Worm (Caenorhabditis elegans) whole organism, L2 larva: ENCODE results near the gene Y55F3AM.5.

Experiments used
- C34F6.9 ChIP-seq: fragments of 150-350 bp; optimal IDR thresholded peaks from 2 replicates; lab custom pipeline; 2014; ENCODE audit warnings: missing biosample characterization, missing genetic modification characterization
- F13H6.1 ChIP-seq: sonication (generic microtip); optimal IDR thresholded peaks from 2 replicates; lab custom pipeline; 2016; ENCODE audit warnings: missing genetic modification characterization, missing compliant biosample characterization
- R02D3.7 ChIP-seq: fragments of 150-350 bp; optimal IDR thresholded peaks from 2 replicates; lab custom pipeline; 2014; ENCODE audit warnings: missing biosample characterization, missing genetic modification characterization
- Y55F3AM.14 ChIP-seq: fragments of 200-800 bp; sonication (Bioruptor generic); optimal IDR thresholded peaks from 2 replicates; lab custom pipeline; 2018; ENCODE audit warnings: mild to moderate bottlenecking, missing genetic modification characterization, missing compliant biosample characterization
- ZK546.5 ChIP-seq: sonication (generic microtip); optimal IDR thresholded peaks from 2 replicates; lab custom pipeline; 2017; ENCODE audit warnings: missing biosample characterization, missing genetic modification characterization
- aly-2 ChIP-seq: fragments of 150-350 bp; optimal IDR thresholded peaks from 2 replicates; lab custom pipeline; 2014; ENCODE audit warnings: missing biosample characterization, missing genetic modification characterization
- ama-1 ChIP-seq: fragments of 150-350 bp; optimal IDR thresholded peaks from 2 replicates; lab custom pipeline; 2018; ENCODE audit warnings: inconsistent platforms
- blmp-1 ChIP-seq: sonication (generic microtip); optimal IDR thresholded peaks from 2 replicates; lab custom pipeline; 2017; ENCODE audit warnings: missing genetic modification characterization, mild to moderate bottlenecking, missing compliant biosample characterization, antibody characterized with exemption, moderate library complexity; ENCODE audit not compliant: insufficient read depth
- ceh-16 ChIP-seq: fragments of 150-350 bp; optimal IDR thresholded peaks from 2 replicates; lab custom pipeline; 2014; ENCODE audit warnings: missing biosample characterization, missing genetic modification characterization
- ceh-82 ChIP-seq: fragments of 150-350 bp; optimal IDR thresholded peaks from 2 replicates; lab custom pipeline; 2014; ENCODE audit warnings: missing biosample characterization, missing genetic modification characterization
- crh-2 ChIP-seq: sonication (generic microtip); optimal IDR thresholded peaks from 2 replicates; lab custom pipeline; 2017; ENCODE audit warnings: missing biosample characterization, missing genetic modification characterization
- dmd-4 ChIP-seq: sonication (generic microtip); optimal IDR thresholded peaks from 2 replicates; lab custom pipeline; 2017; ENCODE audit warnings: missing biosample characterization, missing genetic modification characterization
- egl-27 ChIP-seq: sonication (generic microtip); optimal IDR thresholded peaks from 3 replicates; lab custom pipeline; 2017; ENCODE audit warnings: missing biosample characterization, missing genetic modification reagents, missing genetic modification characterization
- elt-1 ChIP-seq: fragments of 150-350 bp; optimal IDR thresholded peaks from 2 replicates; lab custom pipeline; 2014; ENCODE audit warnings: missing biosample characterization, missing genetic modification characterization
- elt-3 ChIP-seq: sonication (generic microtip); optimal IDR thresholded peaks from 2 replicates; lab custom pipeline; 2017; ENCODE audit warnings: missing biosample characterization, missing genetic modification characterization
- fos-1 ChIP-seq: fragments of 150-350 bp; optimal IDR thresholded peaks from 2 replicates; lab custom pipeline; 2014; ENCODE audit warnings: missing biosample characterization, missing genetic modification characterization
- lin-11 ChIP-seq: fragments of 150-350 bp; sonication (generic microtip); optimal IDR thresholded peaks from 2 replicates; lab custom pipeline; 2014; ENCODE audit warnings: missing biosample characterization, missing genetic modification characterization, inconsistent platforms, mixed read lengths
- lin-13 ChIP-seq: fragments of 150-350 bp; optimal IDR thresholded peaks from 2 replicates; lab custom pipeline; 2014; ENCODE audit warnings: missing biosample characterization, missing genetic modification reagents, missing genetic modification characterization
- lsy-2 ChIP-seq, 2 experiments: fragments of 150-350 bp in 1 of 2; sonication (generic microtip) in 1 of 2; optimal IDR thresholded peaks; 2 replicates each; lab custom pipeline; 2014 to 2017; ENCODE audit warnings: missing biosample characterization in 2 of 2, missing genetic modification characterization in 2 of 2
- mab-5 ChIP-seq: fragments of 150-350 bp; optimal IDR thresholded peaks from 2 replicates; lab custom pipeline; 2014; ENCODE audit warnings: missing biosample characterization, missing genetic modification characterization
- mbf-1 ChIP-seq: sonication (generic microtip); optimal IDR thresholded peaks from 2 replicates; lab custom pipeline; 2017; ENCODE audit warnings: missing biosample characterization, missing genetic modification characterization
- mdl-1 ChIP-seq, 2 experiments: fragments of 150-350 bp in 1 of 2; sonication (generic microtip) in 1 of 2; optimal IDR thresholded peaks; 2 replicates each; lab custom pipeline; 2017; ENCODE audit warnings: missing biosample characterization in 2 of 2, missing genetic modification characterization in 2 of 2
- nhr-10 ChIP-seq: sonication (generic microtip); optimal IDR thresholded peaks from 2 replicates; lab custom pipeline; 2017; ENCODE audit warnings: missing biosample characterization, missing genetic modification characterization
- nhr-12 ChIP-seq: fragments of 150-350 bp; optimal IDR thresholded peaks from 2 replicates; lab custom pipeline; 2014; ENCODE audit warnings: missing biosample characterization, missing genetic modification characterization
- nhr-129 ChIP-seq: fragments of 150-350 bp; optimal IDR thresholded peaks from 2 replicates; lab custom pipeline; 2014; ENCODE audit warnings: missing biosample characterization, missing genetic modification characterization
- nhr-23 ChIP-seq: fragments of 150-350 bp; optimal IDR thresholded peaks from 2 replicates; lab custom pipeline; 2014; ENCODE audit warnings: missing biosample characterization, missing genetic modification reagents, missing genetic modification characterization
- nhr-6 ChIP-seq: fragments of 150-350 bp; optimal IDR thresholded peaks from 2 replicates; lab custom pipeline; 2014; ENCODE audit warnings: missing biosample characterization, missing genetic modification characterization
- nhr-77 ChIP-seq: fragments of 150-350 bp; optimal IDR thresholded peaks from 2 replicates; lab custom pipeline; 2014; ENCODE audit warnings: missing biosample characterization, missing genetic modification characterization
- sem-4 ChIP-seq: fragments of 150-350 bp; optimal IDR thresholded peaks from 2 replicates; lab custom pipeline; 2014; ENCODE audit warnings: missing biosample characterization, missing genetic modification reagents, missing genetic modification characterization
- skn-1 ChIP-seq: sonication (generic microtip); optimal IDR thresholded peaks from 2 replicates; lab custom pipeline; 2017; ENCODE audit warnings: missing biosample characterization, missing genetic modification characterization
- sma-3 ChIP-seq: sonication (generic microtip); optimal IDR thresholded peaks from 2 replicates; lab custom pipeline; 2016; ENCODE audit warnings: missing genetic modification reagents, missing genetic modification characterization, missing compliant biosample characterization
- snpc-4 ChIP-seq: fragments of 150-350 bp; optimal IDR thresholded peaks from 2 replicates; lab custom pipeline; 2014; ENCODE audit warnings: missing biosample characterization, missing genetic modification characterization
- unc-55 ChIP-seq: fragments of 150-350 bp; sonication (generic microtip); optimal IDR thresholded peaks from 3 replicates; lab custom pipeline; 2014; ENCODE audit warnings: missing biosample characterization, missing genetic modification reagents, missing genetic modification characterization
- zag-1 ChIP-seq: fragments of 150-350 bp; optimal IDR thresholded peaks from 2 replicates; lab custom pipeline; 2014; ENCODE audit warnings: missing biosample characterization, missing genetic modification characterization
- ztf-1 ChIP-seq: fragments of 200-800 bp; sonication (Bioruptor generic); conservative IDR thresholded peaks from 2 replicates; pipeline ENCODE4 v1.3.6; 2022; ENCODE audit warnings: missing genetic modification characterization, missing compliant biosample characterization
- ztf-11 ChIP-seq: sonication (generic microtip); optimal IDR thresholded peaks from 2 replicates; lab custom pipeline; 2017; ENCODE audit warnings: missing biosample characterization, missing genetic modification characterization
- ztf-4 ChIP-seq: fragments of 150-350 bp; optimal IDR thresholded peaks from 2 replicates; lab custom pipeline; 2014; ENCODE audit warnings: missing biosample characterization, missing genetic modification characterization

The Y55F3AM.5 gene

ce11 chrIV:1035108-1035507, 36.1 kb downstream of the Y55F3AM.5 start (continued):
- no peak for TF ChIP-seq mab-5
- TF ChIP-seq Y55F3AM.14 (GFP tag; lab: Kevin White, UChicago) = no peak
- no peak for TF ChIP-seq snpc-4 (tag; lab: Kevin White, UChicago)
- no peak for TF ChIP-seq nhr-6 (tag; lab: Kevin White, UChicago)
- no peak for TF ChIP-seq sma-3
- TF ChIP-seq ceh-16 (tag; lab: Kevin White, UChicago) = no peak
- TF ChIP-seq nhr-129 (tag; lab: Kevin White, UChicago) = no peak
- TF ChIP-seq ztf-4 (tag; lab: Kevin White, UChicago) = no peak
- TF ChIP-seq nhr-10 (tag; lab: Kevin White, UChicago) = no peak
- TF ChIP-seq ceh-82 (tag; lab: Kevin White, UChicago) = no peak
- no peak for TF ChIP-seq lin-13 (GFP tag; lab: Kevin White, UChicago)
- TF ChIP-seq sem-4 (tag; lab: Kevin White, UChicago) = no peak
- no peak for TF ChIP-seq ztf-1 (GFP tag; lab: Robert Waterston, UW)
- TF ChIP-seq dmd-4 (tag; lab: Kevin White, UChicago) = no peak
- no peak for TF ChIP-seq elt-1 (tag; lab: Kevin White, UChicago)

- TF ChIP-seq aly-2 = no peak
- TF ChIP-seq nhr-23 (tag; lab: Kevin White, UChicago) = no peak
- no peak for TF ChIP-seq Y55F3AM.14 (GFP tag; lab: Kevin White, UChicago)
- no peak for TF ChIP-seq mab-5
- no peak for TF ChIP-seq ama-1 (lab: Kevin White, UChicago)
- no peak for TF ChIP-seq unc-55
- no peak for TF ChIP-seq lin-11
- TF ChIP-seq snpc-4 (tag; lab: Kevin White, UChicago) = no peak
- no peak for TF ChIP-seq egl-27 (tag; lab: Kevin White, UChicago)
- no peak for TF ChIP-seq F13H6.1 (tag; lab: Kevin White, UChicago)
- TF ChIP-seq ztf-4 (tag; lab: Kevin White, UChicago) = no peak
- TF ChIP-seq nhr-10 (tag; lab: Kevin White, UChicago) = no peak
- no peak for TF ChIP-seq nhr-77 (tag; lab: Kevin White, UChicago)
These were observed 39.5 kb downstream of the Y55F3AM.5 start for ce11 chrIV:1038516-1038915.

ce11 chrIV:1040537-1040936, 41.5 kb downstream of the Y55F3AM.5 start:
- TF ChIP-seq elt-3 (no peak), aly-2 (no peak), F13H6.1 (tag; lab: Kevin White, UChicago) (no peak), fos-1 (tag; lab: Kevin White, UChicago) (no peak), R02D3.7 (tag; lab: Kevin White, UChicago) (no peak), blmp-1 (tag; lab: Kevin White, UChicago) (no peak), unc-55 (no peak), C34F6.9 (no peak)

- TF ChIP-seq nhr-6 (tag; lab: Kevin White, UChicago) = no peak
- no peak for TF ChIP-seq ztf-1 (GFP tag; lab: Robert Waterston, UW)
- no peak for TF ChIP-seq ZK546.5 (tag; lab: Kevin White, UChicago)
- no peak for TF ChIP-seq mdl-1 (tag; optimal IDR thresholded peaks at IDR 0.05; lab: Kevin White, UChicago)
- no peak for TF ChIP-seq skn-1 (tag; lab: Kevin White, UChicago)
- TF ChIP-seq nhr-10 (tag; lab: Kevin White, UChicago) = no peak
- TF ChIP-seq nhr-12 (tag; lab: Kevin White, UChicago) = no peak
- no peak for TF ChIP-seq ceh-82 (tag; lab: Kevin White, UChicago)
These were observed 45.3 kb downstream of the Y55F3AM.5 start, which contains the start of gene Y55F3AM.11 for ce11 chrIV:1044287-1044686. TSS of gene Y55F3AM.11 (minus strand) at chrIV:1044387.

ce11 chrIV:1045683-1046082, 46.7 kb downstream of the Y55F3AM.5 start, which contains the start of gene srx-12:
TSS of gene srx-12 (plus strand) at chrIV:1045983.
- TF ChIP-seq mab-5 (no peak), zag-1 (tag; lab: Kevin White, UChicago) (no peak), unc-55 (no peak), ztf-11 (tag; lab: Kevin White, UChicago) (no peak), lsy-2 (tag; optimal IDR thresholded peaks at IDR 0.05; lab: Kevin White, UChicago) (no peak), mdl-1 (tag; optimal IDR thresholded peaks at IDR 0.05; lab: Kevin White, UChicago) (no peak), blmp-1 (tag; lab: Kevin White, UChicago) (no peak), mbf-1 (tag; lab: Kevin White, UChicago) (no peak), crh-2 (tag; lab: Kevin White, UChicago) (no peak), nhr-10 (tag; lab: Kevin White, UChicago) (no peak), F13H6.1 (tag; lab: Kevin White, UChicago) (no peak), skn-1 (tag; lab: Kevin White, UChicago) (no peak), fos-1 (tag; lab: Kevin White, UChicago) (no peak)
